Worm (Caenorhabditis elegans) whole organism, L2 larva: ENCODE results near the gene srd-70.

Source experiments
- C34F6.9 ChIP-seq: fragments of 150-350 bp; optimal IDR thresholded peaks from 2 replicates; lab custom pipeline; 2014; ENCODE audit warnings: missing biosample characterization, missing genetic modification characterization
- F13H6.1 ChIP-seq: sonication (generic microtip); optimal IDR thresholded peaks from 2 replicates; lab custom pipeline; 2016; ENCODE audit warnings: missing genetic modification characterization, missing compliant biosample characterization
- R02D3.7 ChIP-seq: fragments of 150-350 bp; optimal IDR thresholded peaks from 2 replicates; lab custom pipeline; 2014; ENCODE audit warnings: missing biosample characterization, missing genetic modification characterization
- ZK546.5 ChIP-seq: sonication (generic microtip); optimal IDR thresholded peaks from 2 replicates; lab custom pipeline; 2017; ENCODE audit warnings: missing biosample characterization, missing genetic modification characterization
- alr-1 ChIP-seq: fragments of 150-350 bp; optimal IDR thresholded peaks from 2 replicates; lab custom pipeline; 2014; ENCODE audit warnings: missing biosample characterization, missing genetic modification characterization
- ama-1 ChIP-seq: fragments of 150-350 bp; optimal IDR thresholded peaks from 2 replicates; lab custom pipeline; 2018; ENCODE audit warnings: inconsistent platforms
- ceh-16 ChIP-seq: fragments of 150-350 bp; optimal IDR thresholded peaks from 2 replicates; lab custom pipeline; 2014; ENCODE audit warnings: missing biosample characterization, missing genetic modification characterization
- dmd-4 ChIP-seq: sonication (generic microtip); optimal IDR thresholded peaks from 2 replicates; lab custom pipeline; 2017; ENCODE audit warnings: missing biosample characterization, missing genetic modification characterization
- egl-27 ChIP-seq: sonication (generic microtip); optimal IDR thresholded peaks from 3 replicates; lab custom pipeline; 2017; ENCODE audit warnings: missing biosample characterization, missing genetic modification reagents, missing genetic modification characterization
- elt-1 ChIP-seq: fragments of 150-350 bp; optimal IDR thresholded peaks from 2 replicates; lab custom pipeline; 2014; ENCODE audit warnings: missing biosample characterization, missing genetic modification characterization
- elt-3 ChIP-seq: sonication (generic microtip); optimal IDR thresholded peaks from 2 replicates; lab custom pipeline; 2017; ENCODE audit warnings: missing biosample characterization, missing genetic modification characterization
- fos-1 ChIP-seq: fragments of 150-350 bp; optimal IDR thresholded peaks from 2 replicates; lab custom pipeline; 2014; ENCODE audit warnings: missing biosample characterization, missing genetic modification characterization
- gmeb-1 ChIP-seq: fragments of 150-350 bp; optimal IDR thresholded peaks from 2 replicates; lab custom pipeline; 2014; ENCODE audit warnings: missing biosample characterization, missing genetic modification characterization
- lin-11 ChIP-seq: fragments of 150-350 bp; sonication (generic microtip); optimal IDR thresholded peaks from 2 replicates; lab custom pipeline; 2014; ENCODE audit warnings: missing biosample characterization, missing genetic modification characterization, inconsistent platforms, mixed read lengths
- lin-13 ChIP-seq: fragments of 150-350 bp; optimal IDR thresholded peaks from 2 replicates; lab custom pipeline; 2014; ENCODE audit warnings: missing biosample characterization, missing genetic modification reagents, missing genetic modification characterization
- lin-39 ChIP-seq: fragments of 150-350 bp; optimal IDR thresholded peaks from 2 replicates; lab custom pipeline; 2014; ENCODE audit warnings: missing biosample characterization, missing genetic modification reagents, missing genetic modification characterization
- mab-5 ChIP-seq: fragments of 150-350 bp; optimal IDR thresholded peaks from 2 replicates; lab custom pipeline; 2014; ENCODE audit warnings: missing biosample characterization, missing genetic modification characterization
- nhr-10 ChIP-seq: sonication (generic microtip); optimal IDR thresholded peaks from 2 replicates; lab custom pipeline; 2017; ENCODE audit warnings: missing biosample characterization, missing genetic modification characterization
- nhr-11 ChIP-seq: fragments of 150-350 bp; optimal IDR thresholded peaks from 2 replicates; lab custom pipeline; 2014; ENCODE audit warnings: missing biosample characterization, missing genetic modification characterization
- nhr-12 ChIP-seq: fragments of 150-350 bp; optimal IDR thresholded peaks from 2 replicates; lab custom pipeline; 2014; ENCODE audit warnings: missing biosample characterization, missing genetic modification characterization
- nhr-129 ChIP-seq: fragments of 150-350 bp; optimal IDR thresholded peaks from 2 replicates; lab custom pipeline; 2014; ENCODE audit warnings: missing biosample characterization, missing genetic modification characterization
- nhr-21 ChIP-seq: fragments of 150-350 bp; optimal IDR thresholded peaks from 2 replicates; lab custom pipeline; 2014; ENCODE audit warnings: missing biosample characterization, missing genetic modification characterization
- nhr-23 ChIP-seq: fragments of 150-350 bp; optimal IDR thresholded peaks from 2 replicates; lab custom pipeline; 2014; ENCODE audit warnings: missing biosample characterization, missing genetic modification reagents, missing genetic modification characterization
- nhr-237 ChIP-seq: fragments of 150-350 bp; optimal IDR thresholded peaks from 2 replicates; lab custom pipeline; 2014; ENCODE audit warnings: missing biosample characterization, missing genetic modification characterization
- nhr-25 ChIP-seq: fragments of 150-350 bp; sonication (generic microtip); optimal IDR thresholded peaks from 3 replicates; lab custom pipeline; 2014; ENCODE audit warnings: missing biosample characterization, missing genetic modification characterization
- nhr-77 ChIP-seq: fragments of 150-350 bp; optimal IDR thresholded peaks from 2 replicates; lab custom pipeline; 2014; ENCODE audit warnings: missing biosample characterization, missing genetic modification characterization
- peb-1 ChIP-seq: fragments of 150-350 bp; optimal IDR thresholded peaks from 2 replicates; lab custom pipeline; 2014; ENCODE audit warnings: missing biosample characterization, missing genetic modification characterization
- sem-4 ChIP-seq: fragments of 150-350 bp; optimal IDR thresholded peaks from 2 replicates; lab custom pipeline; 2014; ENCODE audit warnings: missing biosample characterization, missing genetic modification reagents, missing genetic modification characterization
- skn-1 ChIP-seq: sonication (generic microtip); optimal IDR thresholded peaks from 2 replicates; lab custom pipeline; 2017; ENCODE audit warnings: missing biosample characterization, missing genetic modification characterization
- sma-3 ChIP-seq: sonication (generic microtip); optimal IDR thresholded peaks from 2 replicates; lab custom pipeline; 2016; ENCODE audit warnings: missing genetic modification reagents, missing genetic modification characterization, missing compliant biosample characterization
- sma-9 ChIP-seq, 2 experiments: fragments of 150-350 bp in 1 of 2; sonication (generic microtip) in 1 of 2; optimal IDR thresholded peaks; 2 replicates each; lab custom pipeline; 2014 to 2016; ENCODE audit warnings: missing genetic modification characterization in 2 of 2, mild to moderate bottlenecking in 1 of 2, missing biosample characterization in 1 of 2, missing compliant biosample characterization in 1 of 2, missing genetic modification reagents in 1 of 2, moderate library complexity in 1 of 2
- snpc-4 ChIP-seq: fragments of 150-350 bp; optimal IDR thresholded peaks from 2 replicates; lab custom pipeline; 2014; ENCODE audit warnings: missing biosample characterization, missing genetic modification characterization
- unc-39 ChIP-seq: fragments of 150-350 bp; optimal IDR thresholded peaks from 2 replicates; lab custom pipeline; 2014; ENCODE audit warnings: missing biosample characterization, missing genetic modification characterization
- unc-62 ChIP-seq: fragments of 150-350 bp; optimal IDR thresholded peaks from 2 replicates; lab custom pipeline; 2014; ENCODE audit warnings: missing biosample characterization, missing genetic modification reagents, missing genetic modification characterization
- zag-1 ChIP-seq: fragments of 150-350 bp; optimal IDR thresholded peaks from 2 replicates; lab custom pipeline; 2014; ENCODE audit warnings: missing biosample characterization, missing genetic modification characterization
- ztf-1 ChIP-seq: fragments of 200-800 bp; sonication (Bioruptor generic); conservative IDR thresholded peaks from 2 replicates; pipeline ENCODE4 v1.3.6; 2022; ENCODE audit warnings: missing genetic modification characterization, missing compliant biosample characterization
- ztf-11 ChIP-seq: sonication (generic microtip); optimal IDR thresholded peaks from 2 replicates; lab custom pipeline; 2017; ENCODE audit warnings: missing biosample characterization, missing genetic modification characterization
- ztf-4 ChIP-seq: fragments of 150-350 bp; optimal IDR thresholded peaks from 2 replicates; lab custom pipeline; 2014; ENCODE audit warnings: missing biosample characterization, missing genetic modification characterization

The srd-70 gene

ce11 chrV:20453811-20454210 lies at the start of gene srd-70:
TSS of gene srd-70 (plus strand) at chrV:20454111.
- no peak for TF ChIP-seq ztf-11
- no peak for TF ChIP-seq lin-13 (GFP tag; lab: Kevin White, UChicago)
- no peak for TF ChIP-seq nhr-77 (tag; lab: Kevin White, UChicago)
- no peak for TF ChIP-seq skn-1 (tag; lab: Kevin White, UChicago)
- TF ChIP-seq mab-5 (tag; lab: Kevin White, UChicago), result no peak
- TF ChIP-seq gmeb-1, result no peak
- no peak for TF ChIP-seq C34F6.9 (tag; lab: Kevin White, UChicago)
- TF ChIP-seq nhr-10 (tag; lab: Kevin White, UChicago), result no peak
- no peak for TF ChIP-seq ama-1
- no peak for TF ChIP-seq elt-3 (tag; lab: Kevin White, UChicago)
- TF ChIP-seq nhr-21 (tag; lab: Kevin White, UChicago), result no peak
- no peak for TF ChIP-seq nhr-237 (tag; lab: Kevin White, UChicago)
- no peak for TF ChIP-seq egl-27
- TF ChIP-seq alr-1, result no peak
- TF ChIP-seq nhr-12, result no peak

- TF ChIP-seq nhr-25 (no peak), skn-1 (tag; lab: Kevin White, UChicago) (no peak), unc-39 (tag; lab: Kevin White, UChicago) (no peak), nhr-237 (tag; lab: Kevin White, UChicago) (no peak), elt-1 (tag; lab: Kevin White, UChicago) (no peak), snpc-4 (tag; lab: Kevin White, UChicago) (no peak), nhr-129 (tag; lab: Kevin White, UChicago) (no peak), nhr-23 (no peak), elt-3 (tag; lab: Kevin White, UChicago) (no peak), lin-39 (tag; lab: Kevin White, UChicago) (no peak), nhr-77 (tag; lab: Kevin White, UChicago) (no peak), nhr-11 (no peak), alr-1 (no peak), peb-1 (tag; lab: Kevin White, UChicago) (no peak), nhr-12 (no peak), ZK546.5 (tag; lab: Kevin White, UChicago) (no peak), sma-3 (no peak), ztf-4 (no peak), ceh-16 (tag; lab: Kevin White, UChicago) (no peak)
These were observed 47.1 kb upstream of the srd-70 start for ce11 chrV:20406817-20407216.

- TF ChIP-seq sem-4 (tag; lab: Kevin White, UChicago) (no peak), peb-1 (tag; lab: Kevin White, UChicago) (no peak)
These were observed 44.9 kb upstream of the srd-70 start for ce11 chrV:20409016-20409415.

ce11 chrV:20410285-20410684 lies 43.6 kb upstream of the srd-70 start:
- TF ChIP-seq R02D3.7 (no peak), mab-5 (tag; lab: Kevin White, UChicago) (no peak), dmd-4 (tag; lab: Kevin White, UChicago) (no peak), ZK546.5 (tag; lab: Kevin White, UChicago) (no peak), peb-1 (tag; lab: Kevin White, UChicago) (no peak), sem-4 (tag; lab: Kevin White, UChicago) (no peak), gmeb-1 (no peak), skn-1 (tag; lab: Kevin White, UChicago) (no peak), F13H6.1 (tag; lab: Kevin White, UChicago) (no peak), ama-1 (no peak), unc-39 (tag; lab: Kevin White, UChicago) (no peak), zag-1 (tag; lab: Kevin White, UChicago) (no peak)

- TF ChIP-seq snpc-4 (tag; lab: Kevin White, UChicago), result no peak
- no peak for TF ChIP-seq lin-39 (tag; lab: Kevin White, UChicago)
- TF ChIP-seq egl-27, result no peak
These were observed 42.3 kb upstream of the srd-70 start, which contains the start of gene F53H2.3 for ce11 chrV:20411659-20412058. TSS of gene F53H2.3 (minus strand) at chrV:20411759.

ce11 chrV:20412225-20412624 lies 41.7 kb upstream of the srd-70 start:
- TF ChIP-seq nhr-237 (tag; lab: Kevin White, UChicago) (no peak), unc-39 (tag; lab: Kevin White, UChicago) (no peak), ceh-16 (tag; lab: Kevin White, UChicago) (no peak), lin-13 (GFP tag; lab: Kevin White, UChicago) (no peak), nhr-21 (tag; lab: Kevin White, UChicago) (peak; percentile 28), ztf-1 (GFP tag; lab: Robert Waterston, UW) (no peak), gmeb-1 (no peak), snpc-4 (tag; lab: Kevin White, UChicago) (no peak), lin-11 (tag; lab: Kevin White, UChicago) (no peak), ZK546.5 (tag; lab: Kevin White, UChicago) (no peak), zag-1 (tag; lab: Kevin White, UChicago) (no peak), unc-62 (GFP tag; lab: Kevin White, UChicago) (no peak), fos-1 (peak; percentile 84), sma-9 (GFP tag; optimal IDR thresholded peaks at IDR 0.05; lab: Kevin White, UChicago) (peak; percentile 72), sma-9 (tag; optimal IDR thresholded peaks at IDR 0.05; lab: Kevin White, UChicago) (no peak), sma-3 (peak; percentile 28), dmd-4 (tag; lab: Kevin White, UChicago) (no peak)
- TF ChIP-seq, all 48 proteins: peak for 4
